Worm (Caenorhabditis elegans) whole organism, L4 larva: ENCODE measurements around the gene F35G2.1.
"Not testable (repeated sequence)": the region's sequence is repeated elsewhere in the genome, so short reads cannot be mapped to it uniquely, and the experiment has no call there.

Experiments used
- D1046.2 ChIP-seq: fragments of 200-800 bp; sonication (Bioruptor generic); IDR thresholded peaks from 2 replicates; pipeline ENCODE4 v1.3.6; 2022; ENCODE audit warnings: missing genetic modification characterization, missing compliant biosample characterization
- F26F4.8 ChIP-seq: fragments of 200-800 bp; sonication (Bioruptor generic); conservative IDR thresholded peaks from 2 replicates; pipeline ENCODE4 v1.3.6; 2022; ENCODE audit warnings: missing genetic modification characterization, missing compliant biosample characterization
- F49E8.2 ChIP-seq: sonication (generic microtip); optimal IDR thresholded peaks from 2 replicates; lab custom pipeline; 2016; ENCODE audit warnings: missing compliant biosample characterization, mild to moderate bottlenecking, missing genetic modification characterization, borderline replicate concordance
- Y48G9A.11 ChIP-seq: fragments of 200-800 bp; sonication (Bioruptor generic); IDR thresholded peaks from 2 replicates; pipeline ENCODE4 v1.3.6; 2022; ENCODE audit warnings: missing genetic modification reagents, missing genetic modification characterization, missing compliant biosample characterization
- Y5F2A.4 ChIP-seq: fragments of 200-800 bp; sonication (Bioruptor generic); optimal IDR thresholded peaks from 2 replicates; lab custom pipeline; 2018; ENCODE audit warnings: mild to moderate bottlenecking, missing genetic modification characterization, missing compliant biosample characterization
- Y75B8A.6 ChIP-seq: fragments of 200-800 bp; sonication (Bioruptor generic); IDR thresholded peaks from 2 replicates; pipeline ENCODE4 v1.3.6; 2022; ENCODE audit warnings: missing genetic modification reagents, missing genetic modification characterization, missing compliant biosample characterization
- ZK337.2 ChIP-seq: fragments of 200-800 bp; sonication (Bioruptor generic); IDR thresholded peaks from 2 replicates; pipeline ENCODE4 v1.3.6; 2022; ENCODE audit warnings: missing genetic modification reagents, missing genetic modification characterization, missing compliant biosample characterization
- aha-1 ChIP-seq: fragments of 150-350 bp; peaks from one replicate; lab custom pipeline; 2014; ENCODE audit warnings: missing biosample characterization, missing genetic modification characterization
- aly-2 ChIP-seq: sonication (generic microtip); optimal IDR thresholded peaks from 2 replicates; lab custom pipeline; 2018; ENCODE audit warnings: missing biosample characterization, missing genetic modification characterization
- arid-1 ChIP-seq: fragments of 200-800 bp; sonication (Bioruptor generic); conservative IDR thresholded peaks from 2 replicates; pipeline ENCODE4 v1.3.6; 2022; ENCODE audit warnings: missing genetic modification reagents, missing genetic modification characterization, missing compliant biosample characterization
- ceh-32 ChIP-seq: sonication (generic microtip); optimal IDR thresholded peaks from 2 replicates; lab custom pipeline; 2016; ENCODE audit warnings: mild to moderate bottlenecking, missing genetic modification characterization, missing compliant biosample characterization; ENCODE audit not compliant: poor library complexity
- ceh-44 ChIP-seq: fragments of 200-800 bp; sonication (Bioruptor generic); IDR thresholded peaks from 2 replicates; pipeline ENCODE4 v1.3.6; 2022; ENCODE audit warnings: missing genetic modification reagents, missing genetic modification characterization, missing compliant biosample characterization
- cey-2 ChIP-seq: sonication (generic microtip); optimal IDR thresholded peaks from 3 replicates; lab custom pipeline; 2017; ENCODE audit warnings: missing genetic modification characterization, mild to moderate bottlenecking, missing compliant biosample characterization, antibody characterized with exemption, borderline replicate concordance; ENCODE audit not compliant: insufficient read depth
- dmd-6 ChIP-seq: fragments of 200-800 bp; sonication (Bioruptor generic); IDR thresholded peaks from 2 replicates; pipeline ENCODE4 v1.3.6; 2022; ENCODE audit warnings: missing genetic modification reagents, missing genetic modification characterization, missing compliant biosample characterization
- dmd-8 ChIP-seq: fragments of 200-800 bp; sonication (Bioruptor generic); IDR thresholded peaks from 2 replicates; pipeline ENCODE4 v1.3.6; 2022; ENCODE audit warnings: missing genetic modification characterization, missing compliant biosample characterization
- egl-43 ChIP-seq: fragments of 200-800 bp; sonication (Bioruptor generic); IDR thresholded peaks from 2 replicates; pipeline ENCODE4 v1.3.6; 2022; ENCODE audit warnings: missing genetic modification reagents, missing genetic modification characterization, missing compliant biosample characterization
- fos-1 ChIP-seq: fragments of 150-350 bp; optimal IDR thresholded peaks from 2 replicates; lab custom pipeline; 2014; ENCODE audit warnings: missing biosample characterization, missing genetic modification characterization
- hif-1 ChIP-seq, 2 experiments: sonication (generic microtip); optimal IDR thresholded peaks; 2 replicates each; lab custom pipeline; 2016 to 2017; ENCODE audit warnings: missing compliant biosample characterization in 2 of 2, missing genetic modification characterization in 2 of 2, missing genetic modification reagents in 2 of 2, missing genotype in 2 of 2, mild to moderate bottlenecking in 1 of 2
- hlh-11 ChIP-seq: fragments of 200-800 bp; sonication (Bioruptor generic); optimal IDR thresholded peaks from 2 replicates; lab custom pipeline; 2018; ENCODE audit warnings: mild to moderate bottlenecking, missing genetic modification characterization, missing compliant biosample characterization
- hlh-30 ChIP-seq: sonication (generic microtip); optimal IDR thresholded peaks from 2 replicates; lab custom pipeline; 2017; ENCODE audit warnings: antibody characterized with exemption, mild to moderate bottlenecking, missing genetic modification characterization, missing compliant biosample characterization; ENCODE audit not compliant: insufficient read depth
- jun-1 ChIP-seq: fragments of 150-350 bp; optimal IDR thresholded peaks from 2 replicates; lab custom pipeline; 2014; ENCODE audit warnings: missing biosample characterization, missing genetic modification reagents, missing genetic modification characterization
- lim-7 ChIP-seq: fragments of 200-800 bp; sonication (Bioruptor generic); IDR thresholded peaks from 2 replicates; pipeline ENCODE4 v1.3.6; 2022; ENCODE audit warnings: missing genetic modification characterization, missing compliant biosample characterization
- lin-15B ChIP-seq: fragments of 150-350 bp; sonication (generic microtip); optimal IDR thresholded peaks from 3 replicates; lab custom pipeline; 2014; ENCODE audit warnings: missing biosample characterization, missing genetic modification characterization
- lin-29 ChIP-seq: fragments of 200-800 bp; sonication (Bioruptor generic); IDR thresholded peaks from 2 replicates; pipeline ENCODE4 v1.3.6; 2022; ENCODE audit warnings: missing genetic modification reagents, missing genetic modification characterization, missing compliant biosample characterization
- lin-39 ChIP-seq: fragments of 150-350 bp; optimal IDR thresholded peaks from 2 replicates; lab custom pipeline; 2014; ENCODE audit warnings: missing biosample characterization, missing genetic modification reagents, missing genetic modification characterization
- lir-3 ChIP-seq: sonication (generic microtip); optimal IDR thresholded peaks from 2 replicates; lab custom pipeline; 2016; ENCODE audit warnings: mild to moderate bottlenecking, missing genetic modification characterization, missing compliant biosample characterization
- mes-2 ChIP-seq: sonication (generic microtip); optimal IDR thresholded peaks from 2 replicates; lab custom pipeline; 2016; ENCODE audit warnings: missing genotype, mild to moderate bottlenecking, missing genetic modification characterization, missing compliant biosample characterization; ENCODE audit not compliant: poor library complexity, severe bottlenecking
- mxl-2 ChIP-seq: fragments of 200-800 bp; sonication (Bioruptor generic); conservative IDR thresholded peaks from 2 replicates; pipeline ENCODE4 v1.3.6; 2022; ENCODE audit warnings: missing genetic modification reagents, missing genetic modification characterization, missing compliant biosample characterization
- nhr-10 ChIP-seq: fragments of 150-350 bp; optimal IDR thresholded peaks from 2 replicates; lab custom pipeline; 2014; ENCODE audit warnings: missing biosample characterization, missing genetic modification characterization
- nhr-111 ChIP-seq: fragments of 200-800 bp; sonication (Bioruptor generic); optimal IDR thresholded peaks from 2 replicates; lab custom pipeline; 2018; ENCODE audit warnings: mild to moderate bottlenecking, missing genetic modification characterization, missing compliant biosample characterization
- nhr-237 ChIP-seq: sonication (generic microtip); optimal IDR thresholded peaks from 2 replicates; lab custom pipeline; 2017; ENCODE audit warnings: missing biosample characterization, missing genetic modification characterization
- nhr-28 ChIP-seq: fragments of 150-350 bp; optimal IDR thresholded peaks from 2 replicates; lab custom pipeline; 2014; ENCODE audit warnings: missing biosample characterization, missing genetic modification characterization
- nhr-41 ChIP-seq: fragments of 200-800 bp; sonication (Bioruptor generic); IDR thresholded peaks from 2 replicates; pipeline ENCODE4 v1.3.6; 2022; ENCODE audit warnings: missing genetic modification reagents, missing genetic modification characterization, missing compliant biosample characterization
- nhr-77 ChIP-seq: fragments of 150-350 bp; optimal IDR thresholded peaks from 2 replicates; lab custom pipeline; 2014; ENCODE audit warnings: missing biosample characterization, missing genetic modification characterization
- set-16 ChIP-seq: fragments of 200-800 bp; sonication (Bioruptor generic); IDR thresholded peaks from 2 replicates; pipeline ENCODE4 v1.3.6; 2022; ENCODE audit warnings: missing genetic modification reagents, missing genetic modification characterization, missing compliant biosample characterization
- snpc-1.2 ChIP-seq: fragments of 200-800 bp; sonication (Bioruptor generic); IDR thresholded peaks from 2 replicates; pipeline ENCODE4 v1.3.6; 2022; ENCODE audit warnings: missing genetic modification reagents, missing genetic modification characterization, missing compliant biosample characterization
- unc-130 ChIP-seq: sonication (generic microtip); optimal IDR thresholded peaks from 2 replicates; lab custom pipeline; 2016; ENCODE audit warnings: missing genetic modification reagents, missing genetic modification characterization, missing compliant biosample characterization
- unc-62 ChIP-seq, 3 experiments: fragments of 150-350 bp in 1 of 3; sonication (generic microtip); optimal IDR thresholded peaks in 2 of 3; peaks in 1 of 3; 1 replicate in 1 of 3; 2 replicates in 2 of 3; lab custom pipeline; 2014 to 2017; ENCODE audit warnings: missing biosample characterization in 3 of 3, missing genetic modification characterization in 3 of 3, missing genetic modification reagents in 3 of 3, missing genotype in 1 of 3
- zip-11 ChIP-seq: fragments of 200-800 bp; sonication (Bioruptor generic); IDR thresholded peaks from 2 replicates; pipeline ENCODE4 v1.3.6; 2022; ENCODE audit warnings: missing genetic modification characterization, missing compliant biosample characterization
- zip-2 ChIP-seq: fragments of 150-350 bp; optimal IDR thresholded peaks from 2 replicates; lab custom pipeline; 2014; ENCODE audit warnings: missing biosample characterization, missing genetic modification characterization
- ztf-11 ChIP-seq: fragments of 150-350 bp; optimal IDR thresholded peaks from 2 replicates; lab custom pipeline; 2014; ENCODE audit warnings: missing biosample characterization, missing genetic modification characterization

Gene F35G2.1

DNA sequence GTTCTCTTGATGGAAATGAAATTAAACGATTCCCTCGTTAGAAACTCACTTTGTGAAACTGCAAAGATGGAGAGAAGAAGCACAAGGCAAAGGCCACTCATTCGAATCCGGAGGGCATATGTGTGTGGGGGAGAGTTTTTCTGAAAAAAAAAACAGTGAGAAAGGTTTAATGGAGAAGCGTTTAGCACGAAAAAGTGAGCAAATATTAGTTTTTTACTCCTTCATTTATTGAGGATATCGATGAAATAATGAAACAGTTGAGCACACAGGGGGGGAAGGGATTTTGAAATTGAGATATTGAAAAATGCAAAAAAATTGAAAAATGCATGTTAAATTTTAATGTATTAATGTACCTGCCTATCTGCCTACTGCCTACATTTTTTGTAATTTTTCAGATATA is 24.8 kb upstream of the F35G2.1 start, which contains the start of gene nlr-1:
nlr-1 (minus strand) TSS at position 101 of the 400 bp plus-strand sequence.
- not testable (repeated sequence) for TF ChIP-seq nhr-237; lin-29 (GFP tag; lab: Robert Waterston, UW); dmd-6

DNA sequence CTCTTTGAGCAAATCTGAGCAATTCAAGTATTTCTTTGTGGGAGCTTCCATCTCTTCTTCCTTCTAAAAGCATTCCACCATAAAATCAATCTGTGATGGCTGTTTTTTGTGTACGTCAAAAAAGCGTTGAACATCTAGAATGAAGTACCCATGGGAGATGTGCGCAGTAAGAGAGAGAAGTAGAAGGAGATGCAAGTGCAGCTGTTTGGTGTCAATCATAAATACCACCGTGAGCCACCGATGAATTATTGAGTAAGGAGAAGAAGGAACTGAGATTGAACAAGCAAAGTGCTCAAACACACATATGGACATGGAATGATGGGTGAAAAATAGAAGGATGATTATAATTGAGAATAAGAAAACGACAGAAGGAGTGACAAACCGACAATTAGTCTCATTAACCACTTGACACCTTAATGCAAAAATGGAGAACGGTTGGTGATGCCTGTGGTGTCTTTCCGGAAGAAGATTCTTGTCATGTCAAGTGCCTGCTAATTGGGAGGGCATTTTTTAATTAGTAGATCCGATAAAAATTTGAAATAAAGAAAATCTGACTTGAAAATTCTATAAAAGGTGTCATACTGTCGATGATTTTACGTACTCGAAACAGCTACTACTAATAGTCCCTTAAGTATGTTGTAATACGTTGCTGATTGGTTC is 10.8 kb upstream of the F35G2.1 start:
- TF ChIP-seq mes-2 (tag; lab: Kevin White, UChicago) (no peak), unc-62 (GFP tag; optimal IDR thresholded peaks at IDR 0.05 in 1 of 2; lab: Kevin White, UChicago) (peak in 1 of 2 experiments; percentile 98), unc-62 (tag; optimal IDR thresholded peaks at IDR 0.05; lab: Kevin White, UChicago) (no peak), ceh-32 (tag; lab: Kevin White, UChicago) (no peak), D1046.2 (GFP tag; lab: Robert Waterston, UW) (no peak), aha-1 (tag; lab: Kevin White, UChicago) (peak; percentile 25)

DNA sequence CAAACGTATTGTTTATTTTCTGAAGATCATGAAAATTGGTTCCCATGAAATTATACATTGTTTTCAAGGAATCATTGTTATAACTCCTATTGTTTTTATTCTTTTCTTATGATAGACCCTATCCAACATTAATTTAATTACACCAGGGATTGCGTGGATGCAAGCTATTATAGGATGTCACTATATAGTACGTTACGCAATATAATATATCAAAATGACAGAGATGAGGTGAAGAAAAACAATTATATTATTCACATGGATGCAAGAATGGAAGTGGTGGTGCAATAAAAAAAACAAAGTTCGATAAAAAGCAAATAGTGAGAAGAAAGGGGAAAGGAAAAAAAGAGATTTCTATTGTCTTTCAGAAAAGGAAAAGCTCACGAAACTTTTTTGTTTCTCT is 9.7 kb upstream of the F35G2.1 start:
- no peak for TF ChIP-seq ZK337.2 (GFP tag; lab: Robert Waterston, UW)
- no peak for TF ChIP-seq dmd-6
- TF ChIP-seq arid-1, result no peak
- no peak for TF ChIP-seq unc-62 (GFP tag; optimal IDR thresholded peaks at IDR 0.05 in 1 of 2; lab: Kevin White, UChicago)
- no peak for TF ChIP-seq unc-62 (tag; optimal IDR thresholded peaks at IDR 0.05; lab: Kevin White, UChicago)
- TF ChIP-seq lin-15B (tag; lab: Kevin White, UChicago), result no peak
- no peak for TF ChIP-seq D1046.2 (GFP tag; lab: Robert Waterston, UW)
- TF ChIP-seq dmd-8, result no peak
- no peak for TF ChIP-seq ceh-44 (GFP tag; lab: Robert Waterston, UW)
- no peak for TF ChIP-seq mxl-2 (GFP tag; lab: Robert Waterston, UW)
- TF ChIP-seq nhr-77 (tag; lab: Kevin White, UChicago), result no peak
- TF ChIP-seq hlh-11 (tag; lab: Kevin White, UChicago), result no peak
- TF ChIP-seq lir-3 (tag; lab: Kevin White, UChicago), result no peak

DNA sequence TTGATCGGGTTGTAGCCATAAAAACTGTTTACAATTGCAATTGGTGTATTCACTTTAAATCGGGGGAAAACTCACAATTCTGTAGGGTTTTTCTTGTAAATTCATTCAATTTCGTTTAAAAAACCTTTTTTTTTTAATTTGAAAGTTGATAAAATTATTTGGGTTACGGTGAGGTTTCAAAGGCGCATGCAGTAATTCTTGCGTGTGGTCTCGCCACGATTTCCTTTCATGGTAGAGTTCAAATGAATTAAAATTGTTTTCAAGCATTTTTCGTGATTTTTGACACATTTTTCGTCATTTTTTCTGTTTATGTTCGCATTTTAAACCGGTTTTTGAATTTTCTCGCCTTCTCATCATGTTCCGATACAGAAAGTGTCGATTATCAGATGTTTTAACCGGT is 8.4 kb upstream of the F35G2.1 start:
- no peak for TF ChIP-seq fos-1 (tag; lab: Kevin White, UChicago)
- TF ChIP-seq unc-130 (GFP tag; lab: Kevin White, UChicago), result peak; percentile 41
- TF ChIP-seq set-16 (GFP tag; lab: Robert Waterston, UW), result no peak
- peak; percentile 39; the same call in 1 of the 2 replicates for TF ChIP-seq snpc-1.2 (GFP tag; lab: Robert Waterston, UW)
- peak; percentile 72; the same call in 1 of the 2 replicates for TF ChIP-seq Y48G9A.11 (GFP tag; lab: Robert Waterston, UW)
- no peak for TF ChIP-seq zip-11 (GFP tag; lab: Robert Waterston, UW)
- TF ChIP-seq, all 104 proteins: peak for 3

DNA sequence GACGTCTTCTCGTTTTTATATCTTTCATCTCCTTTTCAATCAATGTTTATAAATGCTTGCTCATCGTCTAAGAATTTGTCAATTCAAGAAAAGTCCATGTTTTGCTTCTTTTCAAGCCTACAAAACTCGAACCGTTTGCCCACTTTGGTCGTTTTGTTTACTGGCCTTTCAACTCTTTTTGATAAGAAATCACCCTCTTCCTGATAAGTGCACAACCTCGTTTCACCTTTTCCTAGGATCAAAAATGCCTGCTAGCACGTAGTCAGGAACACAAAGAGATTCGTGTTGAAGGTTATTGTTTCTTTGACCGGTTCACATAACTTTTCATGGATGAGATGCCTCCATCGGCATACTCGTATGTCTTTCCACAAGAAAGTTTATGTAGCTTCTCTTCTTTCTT is 6.4 kb upstream of the F35G2.1 start:
- no peak for TF ChIP-seq jun-1 (tag; lab: Kevin White, UChicago)
- TF ChIP-seq nhr-111 (GFP tag; lab: Kevin White, UChicago), result no peak
- no peak for TF ChIP-seq ZK337.2 (GFP tag; lab: Robert Waterston, UW)
- no peak for TF ChIP-seq hlh-30
- peak; percentile 63; the same call in 1 of the 2 replicates for TF ChIP-seq nhr-41 (GFP tag; lab: Robert Waterston, UW)
- peak; percentile 33; the same call in 1 of the 2 replicates for TF ChIP-seq dmd-6
- TF ChIP-seq F49E8.2 (tag; lab: Kevin White, UChicago), result no peak
- TF ChIP-seq lin-39 (tag; lab: Kevin White, UChicago), result no peak
- peak; percentile 45 for TF ChIP-seq nhr-28 (tag; lab: Kevin White, UChicago)
- TF ChIP-seq aly-2, result no peak
- no peak for TF ChIP-seq Y75B8A.6
- no peak for TF ChIP-seq egl-43 (GFP tag; lab: Robert Waterston, UW)
- TF ChIP-seq nhr-10 (tag; lab: Kevin White, UChicago), result no peak
- peak in 1 of 2 experiments; percentile 47 for TF ChIP-seq hif-1 (tag; optimal IDR thresholded peaks at IDR 0.05; lab: Kevin White, UChicago)
- no peak for TF ChIP-seq zip-2 (tag; lab: Kevin White, UChicago)
- TF ChIP-seq dmd-8, result no peak
- no peak for TF ChIP-seq lim-7 (GFP tag; lab: Robert Waterston, UW)
- TF ChIP-seq hlh-11 (tag; lab: Kevin White, UChicago), result peak; percentile 33
- no peak for TF ChIP-seq Y5F2A.4 (GFP tag; lab: Kevin White, UChicago)
- TF ChIP-seq F26F4.8 (GFP tag; lab: Robert Waterston, UW), result no peak
- no peak for TF ChIP-seq ztf-11 (tag; lab: Kevin White, UChicago)
- no peak for TF ChIP-seq cey-2 (tag; lab: Kevin White, UChicago)
